Fruit fly (Drosophila melanogaster): ENCODE measurements around the gene Rsf1.
A peak's percentile ranks its signal among the peaks of the same experiment; 100 is the strongest.

Rsf1 gene

dm6 chr2L:10276436-10276835, 13.1 kb upstream of the Rsf1 start (continued):
- TF ChIP-seq CG2129 (GFP tag; IDR thresholded peaks at IDR 0.05; ENCODE audit: partially characterized antibody) (no peak), CG18764 (GFP tag; optimal IDR thresholded peaks at IDR 0.05) (peak; percentile 5), ind (GFP tag; optimal IDR thresholded peaks at IDR 0.05) (no peak), Sry-β (GFP tag; optimal IDR thresholded peaks at IDR 0.05) (peak; percentile 4), HLH3B (GFP tag; IDR thresholded peaks at IDR 0.05) (peak; percentile 46; the same call in 1 of the 2 replicates), Sox100B (GFP tag; optimal IDR thresholded peaks at IDR 0.05) (peak; percentile 63), CG11695 (GFP tag; IDR thresholded peaks at IDR 0.05) (peak; percentile 30; the same call in 1 of the 3 replicates), CG17802 (tag; optimal IDR thresholded peaks at IDR 0.05) (peak; percentile 29), B-H1 (GFP tag; IDR thresholded peaks at IDR 0.05) (peak; percentile 10; the same call in 1 of the 3 replicates), dmrt11E (tag; optimal IDR thresholded peaks at IDR 0.05) (peak; percentile 60), CG1529 (GFP tag; optimal IDR thresholded peaks at IDR 0.05) (no peak), CG10979 (tag; optimal IDR thresholded peaks at IDR 0.05) (peak; percentile 66), Aef1 (GFP tag; IDR thresholded peaks at IDR 0.05) (no peak), Atf6 (GFP tag; IDR thresholded peaks at IDR 0.05) (no peak), trh (GFP tag; optimal IDR thresholded peaks at IDR 0.05) (no peak), trem (tag; optimal IDR thresholded peaks at IDR 0.05) (peak; percentile 50), CG13624 (GFP tag; optimal IDR thresholded peaks at IDR 0.05) (no peak), D (optimal IDR thresholded peaks at IDR 0.05) (no peak), D (GFP tag; optimal IDR thresholded peaks at IDR 0.05) (peak; percentile 61), nerfin-1 (tag; optimal IDR thresholded peaks at IDR 0.05) (peak; percentile 42), CG8388 (GFP tag; optimal IDR thresholded peaks at IDR 0.05) (peak; percentile 46), Hey (tag; optimal IDR thresholded peaks at IDR 0.05) (no peak), tup (GFP tag; optimal IDR thresholded peaks at IDR 0.05) (no peak), Drgx (GFP tag; IDR thresholded peaks at IDR 0.05) (peak; percentile 74), Bdp1 (GFP tag; optimal IDR thresholded peaks at IDR 0.05) (no peak), CG5953 (GFP tag; IDR thresholded peaks at IDR 0.05) (0 out of 2 replicates have a peak, but pooled peaks have one; percentile 16), CG12104 (GFP tag; optimal IDR thresholded peaks at IDR 0.05) (peak; percentile 19), CG1832 (GFP tag; optimal IDR thresholded peaks at IDR 0.05) (no peak), CG6254 (GFP tag; optimal IDR thresholded peaks at IDR 0.05) (peak; percentile 69), CG7271 (tag; optimal IDR thresholded peaks at IDR 0.05) (peak; percentile 41), lola (GFP tag; optimal IDR thresholded peaks at IDR 0.05) (peak in 1 of 3 experiments; percentile 45), phol (tag; optimal IDR thresholded peaks at IDR 0.05) (peak; percentile 37), Sin3A (optimal IDR thresholded peaks at IDR 0.05) (no peak), fd96Cb (tag; optimal IDR thresholded peaks at IDR 0.05) (peak; percentile 45), CG3847 (GFP tag; IDR thresholded peaks at IDR 0.05) (no peak), nmo (GFP tag; optimal IDR thresholded peaks at IDR 0.05) (peak; percentile 41), E2f1 (GFP tag; IDR thresholded peaks at IDR 0.05) (no peak), CG2712 (tag; optimal IDR thresholded peaks at IDR 0.05) (peak; percentile 78), CG4820 (GFP tag; optimal IDR thresholded peaks at IDR 0.05) (peak; percentile 41)

dm6 chr2L:10272224-10272623, 8.9 kb upstream of the Rsf1 start, which contains the start of gene trk:
Gene trk, minus strand, starts transcription at chr2L:10272324.
- no peak for TF ChIP-seq CG1024 (GFP tag; IDR thresholded peaks at IDR 0.05)
- TF ChIP-seq ranshi (GFP tag; IDR thresholded peaks at IDR 0.05): no peak
- no peak for TF ChIP-seq ewg (GFP tag; optimal IDR thresholded peaks at IDR 0.05)
- no peak for TF ChIP-seq Atf-2 (GFP tag; optimal IDR thresholded peaks at IDR 0.05)
- TF ChIP-seq HLH54F (GFP tag; optimal IDR thresholded peaks at IDR 0.05): no peak
- no peak for TF ChIP-seq CG3995 (GFP tag; optimal IDR thresholded peaks at IDR 0.05)
- TF ChIP-seq Stat92E (GFP tag; optimal IDR thresholded peaks at IDR 0.05): no peak

Data from whole organism, embryonic.